Worm (Caenorhabditis elegans): ENCODE results near the gene F07G6.10.

DNA sequence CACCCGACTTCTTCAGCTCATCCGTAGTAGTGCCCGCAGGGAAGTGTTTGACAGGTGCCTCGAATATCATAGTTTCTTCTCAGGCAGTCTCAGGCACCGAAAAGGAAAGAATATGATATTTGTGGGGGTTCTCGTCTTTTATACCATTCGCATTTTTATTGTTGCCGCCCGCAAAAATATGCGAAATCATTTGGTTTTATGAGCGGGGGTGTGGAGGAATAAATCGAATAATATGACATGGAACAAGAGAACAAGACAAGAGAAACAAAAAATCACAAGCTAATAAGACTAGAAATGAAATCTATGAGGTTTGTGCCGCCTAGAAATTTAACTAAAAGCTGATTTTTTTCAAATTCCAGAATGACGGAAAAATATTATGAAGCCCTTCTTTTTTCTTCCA, 17.3 kb upstream of the F07G6.10 start, which contains the start of gene F07G6.8:
- TF ChIP-seq ref-1 (GFP tag; conservative IDR thresholded peaks at IDR 0.05) (no peak), T22C8.4 (GFP tag; IDR thresholded peaks at IDR 0.05) (no peak), flt-1 (GFP tag; IDR thresholded peaks at IDR 0.05) (no peak), klf-2 (GFP tag; conservative IDR thresholded peaks at IDR 0.05) (no peak), tab-1 (GFP tag; IDR thresholded peaks at IDR 0.05) (no peak), ztf-29 (GFP tag; IDR thresholded peaks at IDR 0.05) (no peak), med-1 (GFP tag; optimal IDR thresholded peaks at IDR 0.05; ENCODE audit: insufficient read depth) (no peak)
